Worm (Caenorhabditis elegans) whole organism, young adult: Measurements from ENCODE around the gene glb-12.

Experiments
- B0336.3 ChIP-seq: fragments of 200-800 bp; sonication (Bioruptor generic); IDR thresholded peaks from 2 replicates; pipeline ENCODE4 v1.3.6; 2022; ENCODE audit warnings: missing genetic modification characterization, missing compliant biosample characterization
- D2030.7 ChIP-seq: fragments of 200-800 bp; sonication (Bioruptor generic); IDR thresholded peaks from 2 replicates; pipeline ENCODE4 v1.3.6; 2022; ENCODE audit warnings: missing genetic modification reagents, missing genetic modification characterization, missing compliant biosample characterization
- F49E8.2 ChIP-seq: sonication (generic microtip); optimal IDR thresholded peaks from 3 replicates; lab custom pipeline; 2017; ENCODE audit warnings: missing genetic modification characterization, mild to moderate bottlenecking, missing compliant biosample characterization, antibody characterized with exemption, moderate library complexity; ENCODE audit not compliant: insufficient read depth
- Y53F4B.3 ChIP-seq: fragments of 200-800 bp; sonication (Bioruptor generic); IDR thresholded peaks from 2 replicates; pipeline ENCODE4 v1.3.6; 2022; ENCODE audit warnings: missing genetic modification reagents, missing genetic modification characterization, missing compliant biosample characterization
- athp-1 ChIP-seq: sonication (generic microtip); optimal IDR thresholded peaks from 2 replicates; lab custom pipeline; 2017; ENCODE audit warnings: mild to moderate bottlenecking, missing genetic modification characterization, missing compliant biosample characterization
- lin-26 ChIP-seq: fragments of 200-800 bp; sonication (Bioruptor generic); IDR thresholded peaks from 2 replicates; pipeline ENCODE4 v1.3.6; 2022; ENCODE audit warnings: missing genetic modification reagents, missing genetic modification characterization, missing compliant biosample characterization
- lin-35 ChIP-seq, 3 experiments: fragments of 150-350 bp in 2 of 3; sonication (generic microtip) in 1 of 3; optimal IDR thresholded peaks; 2 replicates each; lab custom pipeline; 2014 to 2018; ENCODE audit warnings: missing biosample characterization in 3 of 3, missing genetic modification characterization in 3 of 3, missing genetic modification reagents in 3 of 3
- nfyb-1 ChIP-seq: fragments of 200-800 bp; sonication (Bioruptor generic); IDR thresholded peaks from 2 replicates; pipeline ENCODE4 v1.3.6; 2022; ENCODE audit warnings: missing genetic modification reagents, missing genetic modification characterization, missing compliant biosample characterization
- pha-4 ChIP-seq: fragments of 150-350 bp; sonication (generic microtip); optimal IDR thresholded peaks from 2 replicates; lab custom pipeline; 2014; ENCODE audit warnings: missing biosample characterization, missing genetic modification reagents, missing genetic modification characterization
- sea-2 ChIP-seq: fragments of 200-800 bp; sonication (Bioruptor generic); IDR thresholded peaks from 2 replicates; pipeline ENCODE4 v1.3.6; 2022; ENCODE audit warnings: missing genetic modification characterization, missing compliant biosample characterization
- unc-62 ChIP-seq: fragments of 150-350 bp; optimal IDR thresholded peaks from 2 replicates; lab custom pipeline; 2014; ENCODE audit warnings: missing biosample characterization, missing genetic modification reagents, missing genetic modification characterization
- ztf-6 ChIP-seq: fragments of 200-800 bp; sonication (Bioruptor generic); IDR thresholded peaks from 2 replicates; pipeline ENCODE4 v1.3.6; 2022; ENCODE audit warnings: missing genetic modification reagents, missing genetic modification characterization, missing compliant biosample characterization

DNA sequence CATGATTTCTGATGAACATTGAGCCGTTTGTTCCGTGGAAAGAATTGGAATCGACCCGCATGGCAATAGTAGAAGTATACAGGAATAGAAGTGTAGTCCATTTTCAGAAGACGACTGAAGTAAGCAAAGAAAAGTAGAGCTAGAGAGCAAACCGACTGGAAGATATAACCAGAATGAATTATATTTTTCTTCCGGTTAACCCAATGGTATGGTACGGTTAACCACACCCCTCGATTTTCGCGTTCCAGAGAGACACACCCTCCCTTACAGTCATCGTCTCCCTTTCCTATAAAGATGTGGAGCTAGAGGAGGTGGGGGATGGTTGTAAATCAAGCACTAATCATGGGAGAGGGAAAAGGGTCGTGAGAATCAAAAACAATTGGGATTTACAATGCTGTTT, 8.4 kb downstream of the glb-12 start, which contains the start of gene C09G5.14:
- TF ChIP-seq Y53F4B.3 (GFP tag; lab: Robert Waterston, UW) (no peak), lin-26 (GFP tag; lab: Robert Waterston, UW) (no peak), pha-4 (tag; lab: Kevin White, UChicago) (no peak), ztf-6 (GFP tag; lab: Robert Waterston, UW) (no peak), nfyb-1 (GFP tag; lab: Robert Waterston, UW) (no peak), sea-2 (no peak), athp-1 (tag; lab: Kevin White, UChicago) (no peak), D2030.7 (GFP tag; lab: Robert Waterston, UW) (no peak), lin-35 (GFP tag; optimal IDR thresholded peaks at IDR 0.05; lab: Kevin White, UChicago) (no peak), F49E8.2 (no peak), B0336.3 (GFP tag; lab: Robert Waterston, UW) (no peak), unc-62 (no peak)
